Worm (Caenorhabditis elegans): ENCODE data around the gene W03A5.6.

DNA sequence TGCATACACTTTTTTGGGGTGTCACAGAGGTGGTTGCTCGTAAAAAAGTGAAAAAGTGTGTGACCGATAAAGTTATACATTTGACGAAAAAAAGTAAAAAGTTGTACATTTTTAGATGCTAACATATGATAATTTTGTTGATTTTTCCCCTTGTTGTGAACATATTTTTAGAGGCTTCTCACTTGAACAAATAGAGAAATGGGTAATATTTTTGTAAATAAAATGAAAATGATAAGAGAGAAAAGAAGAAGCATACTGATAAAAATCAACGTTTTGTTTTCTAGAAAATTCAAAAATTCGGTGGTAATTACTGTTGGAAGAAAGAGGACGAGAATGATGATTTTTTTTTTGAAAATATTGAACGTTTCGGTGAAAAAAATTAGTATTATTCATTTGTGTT is 20.2 kb downstream of the W03A5.6 start:
- TF ChIP-seq F26F4.8 (GFP tag; conservative IDR thresholded peaks at IDR 0.05) (no peak), mdl-1 (tag; optimal IDR thresholded peaks at IDR 0.05) (no peak), Y105C5A.15 (GFP tag; IDR thresholded peaks at IDR 0.05) (no peak)
